Worm (Caenorhabditis elegans): ENCODE measurements around the gene T24C12.3.

- no peak for TF ChIP-seq let-607 (tag; optimal IDR thresholded peaks at IDR 0.05)
- no peak for TF ChIP-seq unc-62 (GFP tag; optimal IDR thresholded peaks at IDR 0.05)
- TF ChIP-seq rcor-1 (GFP tag; IDR thresholded peaks at IDR 0.05) = no peak
Measured at ce11 chrX:2212712-2213111, 9.0 kb upstream of the T24C12.3 start.

Measured in whole organism, young adult.